Fruit fly (Drosophila melanogaster) whole organism, embryonic: ENCODE measurements around the gene Pino.

Experiments
- Atf3 ChIP-seq: fragments of 200-800 bp; sonication (Bioruptor generic); optimal IDR thresholded peaks from 3 replicates; lab custom pipeline; 2016; ENCODE audit warnings: missing biosample characterization, missing genetic modification characterization
- Bdp1 ChIP-seq: fragments of 200-800 bp; sonication (Bioruptor generic); optimal IDR thresholded peaks from 3 replicates; lab custom pipeline; 2016; ENCODE audit warnings: missing biosample characterization, missing genetic modification characterization
- BtbVII ChIP-seq: fragments of 200-800 bp; sonication (Bioruptor generic); optimal IDR thresholded peaks from 3 replicates; lab custom pipeline; 2017; ENCODE audit warnings: missing biosample characterization, mild to moderate bottlenecking, missing genetic modification characterization
- CG10209 ChIP-seq: fragments of 200-800 bp; sonication (Bioruptor generic); optimal IDR thresholded peaks from 3 replicates; lab custom pipeline; 2017; ENCODE audit warnings: missing biosample characterization, mild to moderate bottlenecking, missing genetic modification characterization, missing genetic modification reagents
- CG1024 ChIP-seq: fragments of 200-800 bp; sonication (Bioruptor generic); IDR thresholded peaks from 2 replicates; pipeline ENCODE4 v1.3.6; 2022; ENCODE audit warnings: missing biosample characterization, missing genetic modification characterization
- CG12391 ChIP-seq: fragments of 200-800 bp; sonication (Bioruptor generic); optimal IDR thresholded peaks from 3 replicates; lab custom pipeline; 2018; ENCODE audit warnings: missing biosample characterization, mild to moderate bottlenecking, missing genetic modification characterization, moderate library complexity
- CG12744 ChIP-seq: fragments of 200-800 bp; sonication (Bioruptor generic); optimal IDR thresholded peaks from 2 replicates; lab custom pipeline; 2016; ENCODE audit warnings: missing biosample characterization, missing genetic modification characterization
- CG12769 ChIP-seq: fragments of 200-800 bp; sonication (Bioruptor generic); optimal IDR thresholded peaks from 2 replicates; lab custom pipeline; 2019; ENCODE audit warnings: missing biosample characterization, mild to moderate bottlenecking, missing genetic modification characterization, moderate library complexity
- CG2129 ChIP-seq: fragments of 200-800 bp; sonication (Bioruptor generic); IDR thresholded peaks from 2 replicates; pipeline ENCODE4 v1.3.6; 2022; ENCODE audit warnings: missing biosample characterization, missing genetic modification characterization; ENCODE audit not compliant: partially characterized antibody
- CG2199 ChIP-seq: fragments of 200-800 bp; sonication (Bioruptor generic); IDR thresholded peaks from 3 replicates; pipeline ENCODE4 v1.3.6; 2022; ENCODE audit warnings: missing biosample characterization, missing genetic modification characterization
- CG2678 ChIP-seq: fragments of 200-800 bp; sonication (Bioruptor generic); optimal IDR thresholded peaks from 3 replicates; lab custom pipeline; 2019; ENCODE audit warnings: missing biosample characterization, mild to moderate bottlenecking, missing genetic modification characterization, moderate library complexity
- CG3065 ChIP-seq: fragments of 200-800 bp; sonication (Bioruptor generic); optimal IDR thresholded peaks from 2 replicates; lab custom pipeline; 2016; ENCODE audit warnings: missing biosample characterization, missing genetic modification characterization
- CG3163 ChIP-seq: fragments of 200-800 bp; sonication (Bioruptor generic); optimal IDR thresholded peaks from 3 replicates; lab custom pipeline; 2016; ENCODE audit warnings: missing biosample characterization, missing genetic modification characterization
- CG32532 ChIP-seq: fragments of 200-800 bp; sonication (Bioruptor generic); IDR thresholded peaks from 2 replicates; pipeline ENCODE4 v1.3.6; 2022; ENCODE audit warnings: missing biosample characterization, missing genetic modification characterization
- CG33213 ChIP-seq: fragments of 200-800 bp; sonication (Bioruptor generic); optimal IDR thresholded peaks from 3 replicates; lab custom pipeline; 2016; ENCODE audit warnings: missing biosample characterization, missing genetic modification characterization
- CG3726 ChIP-seq: fragments of 200-800 bp; sonication (Bioruptor generic); IDR thresholded peaks from 3 replicates; pipeline ENCODE4, ENCODE4 v1.3.6; 2022; ENCODE audit warnings: missing biosample characterization, missing genetic modification characterization
- CG42726 ChIP-seq: fragments of 200-800 bp; sonication (Bioruptor generic); IDR thresholded peaks from 2 replicates; pipeline ENCODE4 v1.3.6; 2022; ENCODE audit warnings: missing biosample characterization, missing genetic modification characterization; ENCODE audit not compliant: partially characterized antibody
- CG4404 ChIP-seq: fragments of 200-800 bp; sonication (Bioruptor generic); IDR thresholded peaks from 2 replicates; pipeline ENCODE4 v1.3.6; 2022; ENCODE audit warnings: missing biosample characterization, missing genetic modification characterization
- CG4820 ChIP-seq: fragments of 200-800 bp; sonication (Bioruptor generic); optimal IDR thresholded peaks from 3 replicates; lab custom pipeline; 2016; ENCODE audit warnings: missing biosample characterization, missing genetic modification characterization
- CG6175 ChIP-seq: fragments of 200-800 bp; sonication (Bioruptor generic); IDR thresholded peaks from 3 replicates; pipeline ENCODE4 v1.3.6; 2022; ENCODE audit warnings: missing biosample characterization, missing genetic modification characterization
- CG6813 ChIP-seq: fragments of 200-800 bp; sonication (Bioruptor generic); optimal IDR thresholded peaks from 2 replicates; lab custom pipeline; 2017; ENCODE audit warnings: missing biosample characterization, missing genetic modification characterization, mild to moderate bottlenecking, moderate library complexity, missing genetic modification reagents
- CG9932 ChIP-seq: fragments of 200-800 bp; sonication (Bioruptor generic); IDR thresholded peaks from 2 replicates; pipeline ENCODE4 v1.3.6; 2022; ENCODE audit warnings: missing biosample characterization, missing genetic modification characterization
- Dbx ChIP-seq: fragments of 200-800 bp; sonication (Bioruptor generic); IDR thresholded peaks from 3 replicates; pipeline ENCODE4 v1.3.6; 2022; ENCODE audit warnings: missing biosample characterization, missing genetic modification characterization
- Dfd ChIP-seq, 2 experiments: fragments of >200 bp; optimal IDR thresholded peaks; 2 replicates each; lab custom pipeline; 2017; ENCODE audit warnings: missing biosample characterization in 2 of 2, missing genetic modification characterization in 2 of 2
- Dip3 ChIP-seq: fragments of 200-800 bp; sonication (Bioruptor generic); optimal IDR thresholded peaks from 3 replicates; lab custom pipeline; 2016; ENCODE audit warnings: missing biosample characterization, missing genetic modification characterization
- Ets97D ChIP-seq: fragments of 200-800 bp; sonication (Bioruptor generic); optimal IDR thresholded peaks from 3 replicates; lab custom pipeline; 2016; ENCODE audit warnings: missing biosample characterization, missing genetic modification characterization
- GATAe ChIP-seq: fragments of 200-800 bp; sonication (Bioruptor generic); conservative IDR thresholded peaks from 2 replicates; pipeline ENCODE4 v1.3.6; 2022; ENCODE audit warnings: missing biosample characterization, missing genetic modification characterization
- HHEX ChIP-seq: fragments of 200-800 bp; sonication (Bioruptor generic); optimal IDR thresholded peaks from 3 replicates; lab custom pipeline; 2017; ENCODE audit warnings: missing biosample characterization, mild to moderate bottlenecking, missing genetic modification characterization, missing genetic modification reagents
- Hr39 ChIP-seq: fragments of >200 bp; optimal IDR thresholded peaks from 2 replicates; lab custom pipeline; 2017
- NK7.1 ChIP-seq: fragments of 200-800 bp; sonication (Bioruptor generic); optimal IDR thresholded peaks from 3 replicates; lab custom pipeline; 2016; ENCODE audit warnings: missing biosample characterization, missing genetic modification characterization
- Nf-YA ChIP-seq: fragments of 200-800 bp; sonication (Bioruptor generic); IDR thresholded peaks from 2 replicates; pipeline ENCODE4 v1.3.6; 2022; ENCODE audit warnings: missing biosample characterization, missing genetic modification characterization
- exex ChIP-seq: fragments of 200-800 bp; sonication (Bioruptor generic); optimal IDR thresholded peaks from 4 replicates; lab custom pipeline; 2018; ENCODE audit warnings: missing biosample characterization, mild to moderate bottlenecking, missing genetic modification characterization, moderate library complexity
- fd64A ChIP-seq: fragments of 200-800 bp; sonication (Bioruptor generic); optimal IDR thresholded peaks from 3 replicates; lab custom pipeline; 2018; ENCODE audit warnings: missing biosample characterization, mild to moderate bottlenecking, missing genetic modification characterization
- gcm2 ChIP-seq: fragments of 200-800 bp; sonication (Bioruptor generic); optimal IDR thresholded peaks from 2 replicates; lab custom pipeline; 2016; ENCODE audit warnings: missing biosample characterization, missing genetic modification characterization
- hkb ChIP-seq, 2 experiments: fragments of 200-800 bp in 1 of 2; fragments of >200 bp in 1 of 2; sonication (Bioruptor generic) in 1 of 2; IDR thresholded peaks in 1 of 2; optimal IDR thresholded peaks in 1 of 2; 2 replicates each; pipeline versions ENCODE4 v1.3.6 to Lab custom; 2017 to 2022; ENCODE audit warnings: missing biosample characterization in 1 of 2, missing genetic modification characterization in 1 of 2
- ind ChIP-seq: fragments of 200-800 bp; sonication (Bioruptor generic); optimal IDR thresholded peaks from 3 replicates; lab custom pipeline; 2016; ENCODE audit warnings: missing biosample characterization, missing genetic modification characterization
- kah ChIP-seq: fragments of 200-800 bp; sonication (Bioruptor generic); optimal IDR thresholded peaks from 2 replicates; lab custom pipeline; 2018; ENCODE audit warnings: missing biosample characterization, mild to moderate bottlenecking, missing genetic modification characterization
- kay ChIP-seq: fragments of 200-800 bp; sonication (Bioruptor generic); optimal IDR thresholded peaks from 2 replicates; lab custom pipeline; 2016; ENCODE audit warnings: missing biosample characterization, missing genetic modification characterization
- mirr ChIP-seq: fragments of 200-800 bp; sonication (Bioruptor generic); optimal IDR thresholded peaks from 3 replicates; lab custom pipeline; 2018; ENCODE audit warnings: missing biosample characterization, mild to moderate bottlenecking, missing genetic modification characterization
- nau ChIP-seq: fragments of 200-800 bp; sonication (Bioruptor generic); optimal IDR thresholded peaks from 3 replicates; lab custom pipeline; 2017; ENCODE audit warnings: missing biosample characterization, mild to moderate bottlenecking, missing genetic modification characterization, missing genetic modification reagents
- p53 ChIP-seq: fragments of 200-800 bp; sonication (Bioruptor generic); optimal IDR thresholded peaks from 2 replicates; lab custom pipeline; 2016; ENCODE audit warnings: missing biosample characterization, missing genetic modification characterization
- pan ChIP-seq, 4 experiments: fragments of >200 bp in 3 of 4; fragments of 200-800 bp in 1 of 4; sonication (Bioruptor generic) in 1 of 4; optimal IDR thresholded peaks in 3 of 4; IDR thresholded peaks in 1 of 4; 2 replicates each; pipeline versions ENCODE4 v1.3.6 to Lab custom; 2017 to 2022; ENCODE audit warnings: missing biosample characterization in 2 of 4, missing genetic modification characterization in 2 of 4, mixed read lengths in 1 of 4
- pb ChIP-seq: fragments of 200-800 bp; sonication (Bioruptor generic); optimal IDR thresholded peaks from 3 replicates; lab custom pipeline; 2016; ENCODE audit warnings: missing biosample characterization, missing genetic modification characterization
- pum ChIP-seq: fragments of 200-800 bp; sonication (Bioruptor generic); optimal IDR thresholded peaks from 2 replicates; lab custom pipeline; 2016; ENCODE audit warnings: missing biosample characterization, missing genetic modification characterization
- trem ChIP-seq: fragments of 200-800 bp; optimal IDR thresholded peaks from 3 replicates; lab custom pipeline; 2019; ENCODE audit warnings: missing biosample characterization, mild to moderate bottlenecking, missing genetic modification characterization, moderate library complexity
- vvl ChIP-seq: fragments of 200-800 bp; sonication (Bioruptor generic); IDR thresholded peaks from 2 replicates; pipeline ENCODE4 v1.3.6; 2022; ENCODE audit warnings: missing biosample characterization, missing genetic modification characterization
- zen2 ChIP-seq: fragments of 200-800 bp; sonication (Bioruptor generic); IDR thresholded peaks from 3 replicates; pipeline ENCODE4 v1.3.6; 2022; ENCODE audit warnings: missing biosample characterization, missing genetic modification characterization; ENCODE audit not compliant: partially characterized antibody

Gene Pino

dm6 chr2L:1118880-1119809 is 9.6 kb downstream of the Pino start (continued):
- TF ChIP-seq ind (GFP tag; lab: Kevin White, UChicago) (peak; percentile 71), Atf3 (GFP tag; lab: Kevin White, UChicago) (peak; percentile 41), mirr (GFP tag; lab: Kevin White, UChicago) (peak; percentile 47), CG3065 (GFP tag; lab: Kevin White, UChicago) (no peak), zen2 (GFP tag; lab: Robert Waterston, UW) (peak; percentile 43; the same call in 1 of the 3 replicates), HHEX (GFP tag; lab: Kevin White, UChicago) (peak; percentile 65), Dip3 (peak; percentile 77), pum (GFP tag; lab: Kevin White, UChicago) (peak; percentile 37), CG4820 (peak; percentile 61), CG3726 (GFP tag; lab: Robert Waterston, UW) (0 out of 3 replicates have a peak, but pooled peaks have one; percentile 55), CG10209 (peak; percentile 72), CG33213 (peak; percentile 29), pb (GFP tag; lab: Kevin White, UChicago) (no peak), Ets97D (peak; percentile 44), pan (optimal IDR thresholded peaks at IDR 0.05; lab: Kevin White, UChicago) (peak in 1 of 2 experiments; percentile 55), pan (GFP tag; optimal IDR thresholded peaks at IDR 0.05 in 1 of 2, IDR thresholded peaks at IDR 0.05 in 1 of 2) (peak in 1 of 2 experiments; percentile 67), CG3163 (GFP tag; lab: Kevin White, UChicago) (no peak), p53 (GFP tag; lab: Kevin White, UChicago) (no peak), NK7.1 (GFP tag; lab: Kevin White, UChicago) (no peak), CG2129 (GFP tag; lab: Robert Waterston, UW) (no peak), CG12769 (tag; lab: Kevin White, UChicago) (peak; percentile 93), exex (tag; lab: Kevin White, UChicago) (peak; percentile 52), BtbVII (peak; percentile 77), fd64A (GFP tag; lab: Kevin White, UChicago) (no peak), Bdp1 (peak; percentile 62), Nf-YA (GFP tag; lab: Robert Waterston, UW) (peak; percentile 79), CG6813 (GFP tag; lab: Kevin White, UChicago) (peak; percentile 12), Hr39 (lab: Kevin White, UChicago) (no peak), CG12391 (tag; lab: Kevin White, UChicago) (peak; percentile 74), CG1024 (peak; percentile 25; the same call in 1 of the 2 replicates), hkb (optimal IDR thresholded peaks at IDR 0.05; lab: Kevin White, UChicago) (no peak), hkb (GFP tag; IDR thresholded peaks at IDR 0.05; lab: Robert Waterston, UW) (peak; percentile 80), CG9932 (peak; percentile 78), CG2678 (tag; lab: Kevin White, UChicago) (peak; percentile 80), CG42726 (GFP tag; lab: Robert Waterston, UW) (peak; percentile 55; the same call in 1 of the 2 replicates), CG4404 (GFP tag; lab: Robert Waterston, UW) (peak; percentile 66), vvl (GFP tag; lab: Robert Waterston, UW) (peak; percentile 83), CG32532 (peak; percentile 83), gcm2 (GFP tag; lab: Kevin White, UChicago) (peak; percentile 55), GATAe (GFP tag; lab: Robert Waterston, UW) (peak; percentile 85), Dfd (GFP tag; optimal IDR thresholded peaks at IDR 0.05; lab: Kevin White, UChicago) (no peak), CG2199 (no peak), CG12744 (GFP tag; lab: Kevin White, UChicago) (peak; percentile 28), Dbx (GFP tag; lab: Robert Waterston, UW) (peak; percentile 75; the same call in 2 of the 3 replicates), trem (tag; lab: Kevin White, UChicago) (no peak), kah (GFP tag; lab: Kevin White, UChicago) (peak; percentile 3), nau (GFP tag; lab: Kevin White, UChicago) (peak; percentile 66), CG6175 (peak; percentile 22; the same call in 1 of the 3 replicates), kay (GFP tag; lab: Kevin White, UChicago) (peak; percentile 61)
